Worm (Caenorhabditis elegans) whole organism, L3 larva: ENCODE measurements around the gene mbk-2.

ENCODE experiments used
- aly-2 ChIP-seq: fragments of 150-350 bp; optimal IDR thresholded peaks from 2 replicates; lab custom pipeline; 2014; ENCODE audit warnings: missing biosample characterization, missing genetic modification characterization
- nhr-67 ChIP-seq: fragments of 150-350 bp; optimal IDR thresholded peaks from 2 replicates; lab custom pipeline; 2014; ENCODE audit warnings: missing biosample characterization, missing genetic modification characterization

DNA sequence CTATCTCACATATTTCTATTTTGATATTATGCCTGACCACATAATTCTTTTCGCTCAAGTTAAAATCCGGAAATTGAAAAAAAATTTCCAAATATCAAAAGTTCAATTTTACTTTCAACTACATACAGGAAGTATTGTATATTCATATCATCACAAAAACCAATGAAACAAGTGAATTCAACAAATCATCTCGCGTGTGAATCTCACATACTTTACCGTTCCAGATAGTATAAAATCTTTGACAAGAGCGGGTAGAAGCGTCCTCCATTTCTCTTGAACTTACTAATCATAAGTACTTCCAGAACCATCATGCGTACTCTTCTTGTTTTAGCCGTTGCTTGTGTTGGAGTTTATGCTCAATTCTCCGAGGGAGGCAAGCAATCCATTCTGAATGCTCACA lies 62.5 kb downstream of the mbk-2 start, which contains the start of gene scl-8:
- TF ChIP-seq nhr-67 (no peak), aly-2 (tag; lab: Kevin White, UChicago) (no peak)
